Worm (Caenorhabditis elegans): ENCODE data around the gene nac-1.

The nac-1 gene

DNA sequence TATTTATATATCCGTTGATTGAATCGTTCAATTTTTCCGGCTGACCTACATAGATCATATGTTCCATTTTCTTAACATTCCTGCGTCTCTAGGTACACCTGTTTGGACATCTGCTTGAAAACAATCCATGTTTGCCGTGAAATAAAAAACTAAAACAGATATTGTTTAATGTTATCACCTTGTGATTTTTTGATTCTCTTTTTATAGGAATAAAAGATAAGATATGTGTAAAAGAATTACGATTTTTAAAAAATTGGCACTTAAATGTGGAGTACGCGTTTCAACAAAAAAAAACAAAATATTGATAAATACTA lies 52.4 kb downstream of the nac-1 start:
- TF ChIP-seq pha-4 (tag; optimal IDR thresholded peaks at IDR 0.05) (peak; percentile 3), nhr-11 (tag; optimal IDR thresholded peaks at IDR 0.05) (no peak), nhr-76 (tag; optimal IDR thresholded peaks at IDR 0.05) (no peak), nhr-237 (tag; optimal IDR thresholded peaks at IDR 0.05) (no peak), nhr-23 (tag; optimal IDR thresholded peaks at IDR 0.05) (peak; percentile 76)

Data from whole organism, L3 larva.